Worm (Caenorhabditis elegans): Measurements from ENCODE around the gene aldo-2.
A peak's percentile ranks its signal among the peaks of the same experiment; 100 is the strongest.

aldo-2 gene

DNA sequence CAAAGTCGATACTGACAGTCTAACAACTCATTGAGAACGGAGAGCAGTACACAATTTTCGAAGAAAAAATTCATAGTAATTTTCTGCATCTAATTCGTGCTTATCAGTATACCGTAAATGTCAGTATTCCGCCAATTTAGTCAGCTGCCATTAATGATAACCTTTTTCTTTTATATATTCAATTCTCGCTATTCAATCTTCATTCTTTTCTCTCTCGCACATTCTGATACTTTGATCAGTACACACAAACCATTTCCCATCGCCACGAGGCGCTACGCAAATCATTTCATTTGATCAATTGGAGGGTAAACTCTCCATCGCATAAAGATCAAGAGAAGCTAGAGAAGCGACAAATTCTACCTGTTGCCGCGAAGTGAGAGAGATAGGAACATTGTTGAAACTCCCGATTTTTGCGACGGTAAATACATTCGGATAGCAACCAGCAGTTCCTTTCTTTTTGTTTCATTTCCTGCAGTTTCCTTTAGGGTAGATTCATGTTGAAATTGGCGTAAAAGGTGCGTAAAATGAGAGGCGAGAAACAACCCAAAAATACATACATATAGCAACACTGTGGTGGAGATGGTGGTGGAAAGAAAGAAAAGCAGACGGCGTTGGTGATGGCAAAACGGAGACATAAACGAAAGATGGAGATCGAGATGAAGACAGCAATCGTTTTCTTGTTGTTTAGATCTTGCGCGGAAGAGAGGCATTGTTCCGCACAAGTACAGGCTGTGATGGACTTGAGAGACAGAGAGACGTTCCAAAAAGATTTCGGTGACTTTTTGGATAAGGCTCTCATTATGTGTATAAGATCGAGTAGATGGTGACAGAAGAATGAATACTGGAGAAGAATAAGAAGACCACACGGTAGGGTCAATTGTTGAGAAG is 38.0 kb downstream of the aldo-2 start (continued):
- TF ChIP-seq mdl-1 (tag; optimal IDR thresholded peaks at IDR 0.05) (peak; percentile 11), R02D3.7 (tag; optimal IDR thresholded peaks at IDR 0.05) (no peak), ama-1 (optimal IDR thresholded peaks at IDR 0.05) (peak; percentile 73), nfya-1 (tag; optimal IDR thresholded peaks at IDR 0.05; ENCODE audit: insufficient read depth) (peak; percentile 14), fos-1 (tag; optimal IDR thresholded peaks at IDR 0.05) (no peak), fkh-10 (GFP tag; optimal IDR thresholded peaks at IDR 0.05) (no peak), ztf-11 (tag; optimal IDR thresholded peaks at IDR 0.05) (no peak), jun-1 (tag; optimal IDR thresholded peaks at IDR 0.05) (peak; percentile 35), unc-62 (GFP tag; optimal IDR thresholded peaks at IDR 0.05) (no peak), lsy-12 (tag; optimal IDR thresholded peaks at IDR 0.05) (peak; percentile 53)

DNA sequence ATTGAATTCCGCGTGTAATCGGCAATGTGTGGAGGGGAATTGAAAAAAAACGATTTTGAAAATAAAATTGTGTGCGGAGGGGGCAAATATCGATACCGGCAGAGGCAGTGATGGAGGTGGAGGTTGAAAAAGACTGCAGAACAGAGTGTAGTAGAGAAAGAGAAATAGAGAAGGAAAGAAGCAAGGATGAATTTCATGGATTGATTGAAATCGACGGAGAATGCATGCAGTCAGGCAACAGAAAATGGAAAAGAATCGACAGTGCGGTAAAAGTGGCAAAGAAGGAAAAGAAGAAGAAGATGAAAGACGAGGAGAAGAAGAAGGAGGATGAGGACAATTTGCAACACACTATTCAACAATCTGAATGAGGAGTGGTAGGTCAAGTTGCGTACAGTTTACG is 39.6 kb downstream of the aldo-2 start, which contains the start of gene W04D12.1:
W04D12.1 (plus strand) TSS at position 111 of the 400 bp plus-strand sequence.
- TF ChIP-seq nhr-23 (tag; optimal IDR thresholded peaks at IDR 0.05), result peak; percentile 8
- TF ChIP-seq pha-4 (tag; optimal IDR thresholded peaks at IDR 0.05), result peak; percentile 43
- TF ChIP-seq lin-39 (tag; optimal IDR thresholded peaks at IDR 0.05), result no peak
- TF ChIP-seq nfya-1 (tag; optimal IDR thresholded peaks at IDR 0.05; ENCODE audit: insufficient read depth), result peak; percentile 19
- TF ChIP-seq ceh-28 (tag; optimal IDR thresholded peaks at IDR 0.05), result peak; percentile 11
- TF ChIP-seq nhr-12 (tag; optimal IDR thresholded peaks at IDR 0.05), result no peak
- TF ChIP-seq fos-1 (tag; optimal IDR thresholded peaks at IDR 0.05), result no peak
- TF ChIP-seq aly-2 (tag; optimal IDR thresholded peaks at IDR 0.05), result no peak

DNA sequence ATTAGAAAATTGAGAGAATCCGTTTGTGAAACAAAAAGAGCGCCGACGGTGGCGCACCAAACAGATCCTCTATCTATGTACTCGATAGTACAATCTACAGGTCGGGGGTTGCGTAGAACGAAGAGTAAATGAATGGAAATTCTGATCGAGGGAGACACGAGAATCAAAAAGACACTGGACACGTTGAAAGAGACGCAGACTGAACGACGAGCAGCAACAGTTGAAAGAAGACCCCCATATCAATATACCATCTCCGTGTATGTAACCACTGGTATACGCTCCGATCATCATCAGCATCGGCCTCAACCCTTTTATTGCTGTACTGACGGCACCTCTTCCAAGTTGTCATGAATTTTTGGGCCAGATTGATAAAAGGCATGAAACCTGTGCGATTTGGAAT is 40.2 kb downstream of the aldo-2 start:
- no peak for TF ChIP-seq ztf-11 (tag; optimal IDR thresholded peaks at IDR 0.05)
- no peak for TF ChIP-seq nhr-28 (tag; optimal IDR thresholded peaks at IDR 0.05)
- TF ChIP-seq egl-5 (tag; optimal IDR thresholded peaks at IDR 0.05), result no peak
- no peak for TF ChIP-seq mml-1 (tag; optimal IDR thresholded peaks at IDR 0.05)
- no peak for TF ChIP-seq lsy-12 (tag; optimal IDR thresholded peaks at IDR 0.05)
- TF ChIP-seq elt-2 (tag; optimal IDR thresholded peaks at IDR 0.05), result no peak
- TF ChIP-seq ceh-82 (tag; optimal IDR thresholded peaks at IDR 0.05), result no peak
- TF ChIP-seq pha-4 (tag; optimal IDR thresholded peaks at IDR 0.05), result peak; percentile 10
- TF ChIP-seq nhr-237 (tag; optimal IDR thresholded peaks at IDR 0.05), result no peak
- no peak for TF ChIP-seq eor-1 (tag; optimal IDR thresholded peaks at IDR 0.05)
- TF ChIP-seq elt-3 (tag; optimal IDR thresholded peaks at IDR 0.05), result no peak
- TF ChIP-seq nhr-76 (tag; optimal IDR thresholded peaks at IDR 0.05), result no peak
- no peak for TF ChIP-seq ceh-16 (tag; optimal IDR thresholded peaks at IDR 0.05)
- peak; percentile 50 for TF ChIP-seq elt-1 (tag; optimal IDR thresholded peaks at IDR 0.05)
- TF ChIP-seq zag-1 (tag; optimal IDR thresholded peaks at IDR 0.05), result no peak
- no peak for TF ChIP-seq nhr-11 (tag; optimal IDR thresholded peaks at IDR 0.05)
- TF ChIP-seq daf-12 (tag; optimal IDR thresholded peaks at IDR 0.05), result no peak
- TF ChIP-seq nhr-23 (tag; optimal IDR thresholded peaks at IDR 0.05), result peak; percentile 51
- TF ChIP-seq ceh-28 (tag; optimal IDR thresholded peaks at IDR 0.05), result no peak

DNA sequence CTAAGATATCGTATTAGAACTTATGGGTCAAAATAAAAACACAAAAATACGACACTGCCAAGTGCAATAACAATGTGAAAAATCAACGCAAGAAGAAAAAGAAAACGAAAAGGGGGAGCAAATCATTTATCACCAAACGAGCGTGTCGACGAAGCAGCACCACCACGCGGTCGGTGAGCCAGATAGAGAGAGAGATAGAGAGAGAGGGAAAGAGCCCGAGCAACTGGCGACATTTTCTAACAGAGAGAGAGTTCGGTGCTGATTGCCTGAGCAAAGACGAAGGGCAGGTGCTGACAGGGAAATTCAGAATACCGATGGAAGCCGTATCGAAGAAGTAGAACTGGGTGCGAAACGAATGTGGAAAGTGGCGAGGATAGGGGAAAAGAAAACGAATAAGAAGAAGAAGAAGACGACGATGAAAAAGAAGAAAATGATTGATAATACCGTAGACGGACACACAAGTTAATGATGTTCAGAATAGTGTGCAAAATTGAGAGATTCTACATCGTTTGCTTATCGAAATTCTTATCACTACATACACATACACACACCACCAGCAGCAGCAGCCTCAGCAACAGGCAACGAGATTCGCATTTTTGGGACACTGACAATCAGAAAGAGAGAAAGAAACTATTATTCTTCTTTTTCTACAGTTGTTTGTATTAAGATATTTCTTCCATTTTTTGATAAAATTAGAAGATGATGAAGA is 41.1 kb downstream of the aldo-2 start:
- peak in 2 of 3 experiments; percentile 78 to 88 for TF ChIP-seq elt-3 (tag; optimal IDR thresholded peaks at IDR 0.05)
- peak; percentile 88 for TF ChIP-seq elt-2 (tag; optimal IDR thresholded peaks at IDR 0.05)
- no peak for TF ChIP-seq elt-1 (tag; optimal IDR thresholded peaks at IDR 0.05)
- peak; percentile 15 for TF ChIP-seq nfya-1 (tag; optimal IDR thresholded peaks at IDR 0.05; ENCODE audit: insufficient read depth)
- TF ChIP-seq ceh-9 (tag; optimal IDR thresholded peaks at IDR 0.05), result no peak
- no peak for TF ChIP-seq ceh-82 (tag; optimal IDR thresholded peaks at IDR 0.05)
- TF ChIP-seq egl-5 (tag; optimal IDR thresholded peaks at IDR 0.05), result no peak
- peak; percentile 20 for TF ChIP-seq ama-1 (optimal IDR thresholded peaks at IDR 0.05)
- peak; percentile 65 for TF ChIP-seq nhr-43 (tag; optimal IDR thresholded peaks at IDR 0.05; ENCODE audit: poor library complexity, severe bottlenecking)
- peak; percentile 54 for TF ChIP-seq pqm-1 (tag; optimal IDR thresholded peaks at IDR 0.05)
- TF ChIP-seq ceh-16 (tag; optimal IDR thresholded peaks at IDR 0.05), result no peak
- TF ChIP-seq hmg-11 (tag; optimal IDR thresholded peaks at IDR 0.05), result no peak
- no peak for TF ChIP-seq aly-2 (tag; optimal IDR thresholded peaks at IDR 0.05)
- TF ChIP-seq fkh-10 (GFP tag; optimal IDR thresholded peaks at IDR 0.05), result no peak
- TF ChIP-seq nhr-12 (tag; optimal IDR thresholded peaks at IDR 0.05), result no peak
- TF ChIP-seq nhr-28 (tag; optimal IDR thresholded peaks at IDR 0.05), result no peak
- TF ChIP-seq lin-39 (tag; optimal IDR thresholded peaks at IDR 0.05), result peak; percentile 65
- peak; percentile 68 for TF ChIP-seq nhr-23 (tag; optimal IDR thresholded peaks at IDR 0.05)
- TF ChIP-seq ceh-28 (tag; optimal IDR thresholded peaks at IDR 0.05), result no peak
- peak; percentile 12 for TF ChIP-seq lsy-12 (tag; optimal IDR thresholded peaks at IDR 0.05)
- TF ChIP-seq ztf-11 (tag; optimal IDR thresholded peaks at IDR 0.05), result no peak
- no peak for TF ChIP-seq eor-1 (tag; optimal IDR thresholded peaks at IDR 0.05)

Measured in whole organism, L3 larva.